Fruit fly (Drosophila melanogaster): ENCODE measurements around the gene TotE.

DNA sequence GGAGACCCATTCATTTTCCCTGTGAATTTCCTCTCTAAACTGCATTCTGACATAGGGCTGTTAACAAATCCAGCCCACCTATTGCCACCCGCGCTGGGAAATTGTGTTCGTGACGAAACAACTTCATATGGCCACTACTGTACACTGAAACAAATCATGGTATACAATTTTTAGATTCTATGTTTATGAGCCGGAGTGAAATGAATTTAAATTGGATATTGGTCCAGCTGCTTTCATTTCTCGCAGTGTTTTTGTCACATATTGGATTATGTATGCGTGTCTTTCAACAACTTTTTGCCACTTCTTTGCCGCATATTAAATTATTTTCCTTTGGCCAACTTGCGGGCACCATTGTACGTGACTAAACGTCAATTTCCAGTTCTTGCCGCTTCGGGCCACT lies 13.8 kb downstream of the TotE start:
- TF ChIP-seq CTCF (GFP tag; optimal IDR thresholded peaks at IDR 0.05) (no peak), Oli (tag; optimal IDR thresholded peaks at IDR 0.05) (no peak), CG31388 (GFP tag; optimal IDR thresholded peaks at IDR 0.05) (no peak), nerfin-2 (GFP tag; IDR thresholded peaks at IDR 0.05; ENCODE audit: partially characterized antibody) (no peak), CG10147 (GFP tag; optimal IDR thresholded peaks at IDR 0.05) (no peak), CG8944 (GFP tag; optimal IDR thresholded peaks at IDR 0.05) (no peak), pum (GFP tag; optimal IDR thresholded peaks at IDR 0.05) (no peak), lmd (GFP tag; IDR thresholded peaks at IDR 0.05) (no peak), CG9932 (GFP tag; IDR thresholded peaks at IDR 0.05) (no peak)

Data from whole organism, embryonic.